Fruit fly (Drosophila melanogaster) whole organism, pupa: ENCODE results near the gene CG33494.

ENCODE experiments used
- CG10348 ChIP-seq: fragments of 200-800 bp; sonication (Bioruptor generic); IDR thresholded peaks from 2 replicates; pipeline ENCODE4 v1.3.6; 2022; ENCODE audit warnings: missing biosample characterization, missing genetic modification characterization
- CG12605 ChIP-seq: fragments of 200-800 bp; sonication (Bioruptor generic); IDR thresholded peaks from 2 replicates; pipeline ENCODE4 v1.3.6; 2022; ENCODE audit warnings: missing biosample characterization, missing genetic modification characterization
- CG13204 ChIP-seq: fragments of 200-800 bp; sonication (Bioruptor generic); optimal IDR thresholded peaks from 2 replicates; lab custom pipeline; 2018; ENCODE audit warnings: missing biosample characterization, mild to moderate bottlenecking, missing genetic modification characterization, moderate library complexity
- CG14655 ChIP-seq: fragments of 200-800 bp; sonication (Bioruptor generic); optimal IDR thresholded peaks from 3 replicates; lab custom pipeline; 2017; ENCODE audit warnings: mild to moderate bottlenecking, missing biosample characterization, missing genetic modification reagents, missing genetic modification characterization
- CG15710 ChIP-seq: fragments of 200-800 bp; sonication (Bioruptor generic); optimal IDR thresholded peaks from 2 replicates; lab custom pipeline; 2018; ENCODE audit warnings: missing biosample characterization, mild to moderate bottlenecking, missing genetic modification characterization, moderate library complexity
- CG17806 ChIP-seq: fragments of 200-800 bp; sonication (Bioruptor generic); optimal IDR thresholded peaks from 2 replicates; lab custom pipeline; 2018; ENCODE audit warnings: missing biosample characterization, mild to moderate bottlenecking, missing genetic modification characterization, moderate library complexity
- CG32121 ChIP-seq: fragments of 200-800 bp; sonication (Bioruptor generic); IDR thresholded peaks from 2 replicates; pipeline ENCODE4 v1.3.6; 2022; ENCODE audit warnings: missing biosample characterization, missing genetic modification characterization
- CG34367 ChIP-seq: fragments of 200-800 bp; sonication (Bioruptor generic); optimal IDR thresholded peaks from 2 replicates; lab custom pipeline; 2018; ENCODE audit warnings: missing biosample characterization, mild to moderate bottlenecking, missing genetic modification characterization
- CG4496 ChIP-seq: fragments of 200-800 bp; sonication (Bioruptor generic); IDR thresholded peaks from 3 replicates; pipeline ENCODE4 v1.3.6; 2022; ENCODE audit warnings: missing biosample characterization, missing genetic modification characterization
- CG8159 ChIP-seq: fragments of 200-800 bp; sonication (Bioruptor generic); optimal IDR thresholded peaks from 3 replicates; lab custom pipeline; 2018; ENCODE audit warnings: missing biosample characterization, mild to moderate bottlenecking, missing genetic modification characterization, moderate library complexity
- CG8301 ChIP-seq: fragments of 200-800 bp; sonication (Bioruptor generic); optimal IDR thresholded peaks from 2 replicates; lab custom pipeline; 2018; ENCODE audit warnings: missing biosample characterization, mild to moderate bottlenecking, missing genetic modification characterization
- CG9948 ChIP-seq: fragments of 200-800 bp; sonication (Bioruptor generic); optimal IDR thresholded peaks from 2 replicates; lab custom pipeline; 2018; ENCODE audit warnings: missing biosample characterization, mild to moderate bottlenecking, missing genetic modification characterization, moderate library complexity
- D1 ChIP-seq: fragments of 200-800 bp; sonication (Bioruptor generic); optimal IDR thresholded peaks from 2 replicates; lab custom pipeline; 2018; ENCODE audit warnings: missing biosample characterization, mild to moderate bottlenecking, missing genetic modification characterization, moderate library complexity
- EcR ChIP-seq: fragments of 200-800 bp; sonication (Bioruptor generic); optimal IDR thresholded peaks from 3 replicates; lab custom pipeline; 2019; ENCODE audit warnings: missing biosample characterization, missing genetic modification characterization, mild to moderate bottlenecking, moderate library complexity, missing genetic modification reagents
- Ets98B ChIP-seq: fragments of 200-800 bp; sonication (Bioruptor generic); IDR thresholded peaks from 2 replicates; pipeline ENCODE4 v1.3.6; 2022; ENCODE audit warnings: missing biosample characterization, missing genetic modification characterization
- Pif1A ChIP-seq: fragments of 200-800 bp; sonication (Bioruptor generic); optimal IDR thresholded peaks from 3 replicates; lab custom pipeline; 2016; ENCODE audit warnings: missing biosample characterization, missing genetic modification characterization
- Pif1B ChIP-seq: fragments of 200-800 bp; sonication (Bioruptor generic); optimal IDR thresholded peaks from 3 replicates; lab custom pipeline; 2016; ENCODE audit warnings: missing biosample characterization, missing genetic modification characterization
- Snoo ChIP-seq: fragments of 200-800 bp; sonication (Bioruptor generic); optimal IDR thresholded peaks from 3 replicates; lab custom pipeline; 2017; ENCODE audit warnings: missing biosample characterization, mild to moderate bottlenecking, missing genetic modification characterization, inconsistent platforms
- fd96Ca ChIP-seq: fragments of 200-800 bp; sonication (Bioruptor generic); IDR thresholded peaks from 3 replicates; pipeline ENCODE4 v1.3.6; 2022; ENCODE audit warnings: missing biosample characterization, missing genetic modification characterization
- gl ChIP-seq: fragments of 200-800 bp; sonication (Bioruptor generic); optimal IDR thresholded peaks from 2 replicates; lab custom pipeline; 2018; ENCODE audit warnings: missing biosample characterization, mild to moderate bottlenecking, missing genetic modification characterization
- rn ChIP-seq: fragments of 200-800 bp; sonication (Bioruptor generic); IDR thresholded peaks from 2 replicates; pipeline ENCODE4 v1.3.6; 2022; ENCODE audit warnings: missing biosample characterization, missing genetic modification characterization

Gene CG33494

dm6 chr3R:25495072-25495471, at the start of gene CG33494:
Gene CG33494, minus strand, starts transcription at chr3R:25495161.
- TF ChIP-seq CG32121 (no peak), Pif1B (no peak), CG4496 (no peak), CG34367 (tag; lab: Kevin White, UChicago) (no peak), CG12605 (GFP tag; lab: Robert Waterston, UW) (no peak), rn (GFP tag; lab: Robert Waterston, UW) (no peak), fd96Ca (GFP tag; lab: Robert Waterston, UW) (no peak), CG9948 (tag; lab: Kevin White, UChicago) (no peak), CG8159 (no peak), CG17806 (tag; lab: Kevin White, UChicago) (no peak), Pif1A (GFP tag; lab: Kevin White, UChicago) (no peak), CG10348 (GFP tag; lab: Robert Waterston, UW) (no peak), CG8301 (tag; lab: Kevin White, UChicago) (no peak), EcR (GFP tag; lab: Kevin White, UChicago) (no peak), Snoo (no peak), CG13204 (GFP tag; lab: Kevin White, UChicago) (no peak), gl (tag; lab: Kevin White, UChicago) (no peak), D1 (tag; lab: Kevin White, UChicago) (no peak), CG15710 (no peak)

dm6 chr3R:25543565-25544317, 48.8 kb upstream of the CG33494 start:
- TF ChIP-seq Pif1A (GFP tag; lab: Kevin White, UChicago), result no peak
- no peak for TF ChIP-seq CG32121
- no peak for TF ChIP-seq CG4496
- TF ChIP-seq CG13204 (GFP tag; lab: Kevin White, UChicago), result no peak

DNA sequence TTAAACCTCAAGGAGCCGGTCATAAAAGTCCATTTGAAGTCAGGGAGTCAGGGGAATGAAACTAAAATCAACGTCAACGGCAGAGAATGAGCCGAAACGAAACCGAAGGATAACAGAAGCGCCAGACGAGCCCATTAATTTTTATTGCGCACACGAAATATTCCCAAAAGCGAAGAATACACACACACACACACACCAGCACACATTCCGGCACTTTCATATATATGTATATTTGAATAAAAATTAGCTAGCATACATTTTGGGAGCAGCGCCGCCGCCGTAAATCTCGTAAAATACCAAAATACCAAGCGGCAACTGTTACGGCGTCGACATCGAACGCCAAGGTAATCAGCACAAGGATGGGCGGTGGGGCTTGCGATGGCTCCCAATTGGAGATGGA, 44.2 kb upstream of the CG33494 start:
- TF ChIP-seq CG10348 (GFP tag; lab: Robert Waterston, UW), result no peak
- no peak for TF ChIP-seq fd96Ca (GFP tag; lab: Robert Waterston, UW)
- TF ChIP-seq CG13204 (GFP tag; lab: Kevin White, UChicago), result no peak
- no peak for TF ChIP-seq CG14655 (GFP tag; lab: Kevin White, UChicago)
- TF ChIP-seq CG17806 (tag; lab: Kevin White, UChicago), result no peak
- no peak for TF ChIP-seq Pif1A (GFP tag; lab: Kevin White, UChicago)
- no peak for TF ChIP-seq Pif1B
- TF ChIP-seq gl (tag; lab: Kevin White, UChicago), result no peak
- TF ChIP-seq CG15710, result no peak
- TF ChIP-seq CG8301 (tag; lab: Kevin White, UChicago), result no peak
- TF ChIP-seq Ets98B, result no peak

- TF ChIP-seq CG14655 (GFP tag; lab: Kevin White, UChicago) (peak; percentile 53), CG9948 (tag; lab: Kevin White, UChicago) (peak; percentile 37), CG15710 (peak; percentile 23), Ets98B (peak; percentile 28; the same call in 1 of the 2 replicates), Snoo (no peak), EcR (GFP tag; lab: Kevin White, UChicago) (peak; percentile 93), CG8159 (peak; percentile 46), gl (tag; lab: Kevin White, UChicago) (no peak), fd96Ca (GFP tag; lab: Robert Waterston, UW) (no peak), Pif1A (GFP tag; lab: Kevin White, UChicago) (no peak), CG13204 (GFP tag; lab: Kevin White, UChicago) (peak; percentile 46)
Observed at dm6 chr3R:25532406-25533225, 37.7 kb upstream of the CG33494 start.

dm6 chr3R:25531905-25532387, 37.0 kb upstream of the CG33494 start:
- TF ChIP-seq fd96Ca (GFP tag; lab: Robert Waterston, UW) (peak; percentile 95), CG8301 (tag; lab: Kevin White, UChicago) (peak; percentile 80), Pif1A (GFP tag; lab: Kevin White, UChicago) (peak; percentile 88), CG8159 (peak; percentile 79), gl (tag; lab: Kevin White, UChicago) (peak; percentile 95), CG17806 (tag; lab: Kevin White, UChicago) (peak; percentile 84), CG15710 (peak; percentile 65), CG13204 (GFP tag; lab: Kevin White, UChicago) (peak; percentile 97), D1 (tag; lab: Kevin White, UChicago) (peak; percentile 62), Pif1B (peak; percentile 78), rn (GFP tag; lab: Robert Waterston, UW) (peak; percentile 85), CG34367 (tag; lab: Kevin White, UChicago) (peak; percentile 75), EcR (GFP tag; lab: Kevin White, UChicago) (peak; percentile 82), CG10348 (GFP tag; lab: Robert Waterston, UW) (no peak), CG4496 (peak; percentile 94; the same call in 2 of the 3 replicates), CG14655 (GFP tag; lab: Kevin White, UChicago) (peak; percentile 79), CG9948 (tag; lab: Kevin White, UChicago) (peak; percentile 83), CG32121 (peak; percentile 93), Snoo (peak; percentile 27), CG12605 (GFP tag; lab: Robert Waterston, UW) (peak; percentile 95), Ets98B (peak; percentile 95)
